Fruit fly (Drosophila melanogaster): ENCODE data around the gene Rnf146.

Rnf146 gene

DNA sequence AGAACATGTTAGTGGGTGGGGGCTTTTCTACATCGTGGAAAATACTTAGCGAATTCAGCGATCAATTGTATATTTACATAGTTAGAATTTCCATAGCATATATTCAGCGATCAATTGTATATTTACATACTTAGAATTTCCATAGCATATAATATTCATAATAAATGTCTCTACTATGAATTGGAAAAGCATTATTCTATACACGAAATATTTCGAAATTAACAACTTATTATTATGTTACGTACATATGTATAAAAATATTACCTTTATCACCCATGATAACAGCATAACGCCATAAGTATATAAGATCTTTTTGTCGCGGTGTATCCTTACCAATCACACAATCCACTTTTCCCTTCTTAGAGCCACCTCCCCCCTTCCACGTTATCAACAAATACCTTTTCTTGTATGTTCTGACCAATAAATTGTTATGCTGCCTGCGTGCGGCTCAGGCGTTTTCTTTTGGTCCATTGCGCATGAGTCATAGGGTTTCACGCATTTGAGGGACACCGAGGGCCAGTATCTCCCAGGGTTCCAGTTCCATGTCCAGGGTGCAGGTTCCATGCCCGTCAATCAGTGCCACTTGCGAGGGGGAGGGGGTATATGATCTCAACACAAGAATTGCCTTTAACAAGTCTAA lies 5.7 kb downstream of the Rnf146 start:
- peak; percentile 16 for TF ChIP-seq pdm3 (GFP tag; optimal IDR thresholded peaks at IDR 0.05)
- TF ChIP-seq CG3032 (tag; optimal IDR thresholded peaks at IDR 0.05) = peak; percentile 38
- TF ChIP-seq Hr39 (GFP tag; optimal IDR thresholded peaks at IDR 0.05) = no peak
- no peak for TF ChIP-seq svp (GFP tag)
- peak; percentile 27 for TF ChIP-seq Sox102F (GFP tag; optimal IDR thresholded peaks at IDR 0.05)
- TF ChIP-seq fkh (GFP tag; optimal IDR thresholded peaks at IDR 0.05) = peak; percentile 67
- no peak for TF ChIP-seq fd59A (GFP tag; optimal IDR thresholded peaks at IDR 0.05)
- TF ChIP-seq acj6 (GFP tag; optimal IDR thresholded peaks at IDR 0.05) = peak; percentile 10
- TF ChIP-seq CG6808 (GFP tag; optimal IDR thresholded peaks at IDR 0.05) = peak; percentile 17
- peak; percentile 8 for TF ChIP-seq Eip75B (GFP tag; optimal IDR thresholded peaks at IDR 0.05)
- TF ChIP-seq Smox (GFP tag; optimal IDR thresholded peaks at IDR 0.05) = peak; percentile 22
- peak; percentile 8 for TF ChIP-seq cyc (GFP tag; optimal IDR thresholded peaks at IDR 0.05)
- no peak for TF ChIP-seq vri (GFP tag; optimal IDR thresholded peaks at IDR 0.05)
- TF ChIP-seq achi (GFP tag; optimal IDR thresholded peaks at IDR 0.05) = no peak
- TF ChIP-seq Met (GFP tag; optimal IDR thresholded peaks at IDR 0.05) = peak; percentile 47
- TF ChIP-seq Sox14 (GFP tag; optimal IDR thresholded peaks at IDR 0.05) = peak; percentile 8
- no peak for TF ChIP-seq CG1621 (tag; optimal IDR thresholded peaks at IDR 0.05)
- TF ChIP-seq esn (GFP tag; optimal IDR thresholded peaks at IDR 0.05) = peak; percentile 52
- TF ChIP-seq dsx (GFP tag; optimal IDR thresholded peaks at IDR 0.05; ENCODE audit: poor library complexity, severe bottlenecking) = peak; percentile 2
- TF ChIP-seq CG3919 (GFP tag; optimal IDR thresholded peaks at IDR 0.05) = no peak
- peak; percentile 84 for TF ChIP-seq Eip78C (GFP tag)
- peak; percentile 2 for TF ChIP-seq Ets96B (tag; optimal IDR thresholded peaks at IDR 0.05)
- TF ChIP-seq CG10631 (GFP tag; optimal IDR thresholded peaks at IDR 0.05) = peak; percentile 33
- TF ChIP-seq OdsH (GFP tag; optimal IDR thresholded peaks at IDR 0.05) = peak; percentile 13
- peak; percentile 37; the same call in 1 of the 2 replicates for TF ChIP-seq CG15336 (GFP tag; IDR thresholded peaks at IDR 0.05)
- peak; percentile 3 for TF ChIP-seq lz (GFP tag; optimal IDR thresholded peaks at IDR 0.05)

DNA sequence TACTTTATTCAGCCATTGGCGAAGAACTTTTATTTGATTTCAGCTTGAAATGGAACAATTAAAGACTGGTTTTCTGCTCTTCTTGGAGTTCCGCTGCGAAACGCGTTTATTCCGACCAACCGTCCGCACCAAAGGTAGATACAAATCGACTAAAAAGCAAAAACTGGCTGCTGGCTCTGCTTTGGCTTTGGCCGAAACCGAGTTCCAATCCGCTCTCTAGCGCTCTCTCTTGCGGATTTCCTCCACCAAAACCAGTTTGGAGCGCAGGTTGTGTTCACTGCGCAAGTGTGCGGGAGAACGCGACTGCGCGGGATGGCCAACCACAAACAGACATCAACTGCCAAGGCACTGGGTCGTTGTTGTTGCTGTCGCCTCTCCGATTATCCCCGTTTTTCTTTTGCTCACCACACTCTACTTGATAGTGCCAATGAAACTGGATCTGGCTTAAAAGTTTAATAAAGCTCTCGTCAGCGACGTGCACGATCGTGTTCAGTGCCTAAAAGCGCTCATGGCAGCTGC lies 7.1 kb downstream of the Rnf146 start, which contains the start of gene wnd:
wnd (minus strand) TSS at position 306 of the 519 bp plus-strand sequence.
- TF ChIP-seq ss (GFP tag; optimal IDR thresholded peaks at IDR 0.05) (peak in 1 of 2 experiments; percentile 42), CG8119 (GFP tag; IDR thresholded peaks at IDR 0.05) (peak; percentile 32; the same call in 1 of the 3 replicates), Ets96B (tag; optimal IDR thresholded peaks at IDR 0.05) (no peak), fkh (GFP tag; optimal IDR thresholded peaks at IDR 0.05) (peak; percentile 55), OdsH (GFP tag; optimal IDR thresholded peaks at IDR 0.05) (no peak), Eip78C (GFP tag) (peak; percentile 66), Sox102F (GFP tag; optimal IDR thresholded peaks at IDR 0.05) (peak; percentile 34), Met (GFP tag; optimal IDR thresholded peaks at IDR 0.05) (no peak), Lpt (GFP tag; optimal IDR thresholded peaks at IDR 0.05) (peak; percentile 29), dsx (GFP tag; optimal IDR thresholded peaks at IDR 0.05; ENCODE audit: poor library complexity, severe bottlenecking) (no peak), CG6854 (GFP tag; optimal IDR thresholded peaks at IDR 0.05) (peak; percentile 3), CG15336 (GFP tag; IDR thresholded peaks at IDR 0.05) (peak; percentile 69), CG6163 (GFP tag; IDR thresholded peaks at IDR 0.05) (no peak; the same call in 2 of the 3 replicates), CG9139 (GFP tag; optimal IDR thresholded peaks at IDR 0.05) (peak; percentile 12)

dm6 chr3L:19634788-19635448 lies 7.7 kb downstream of the Rnf146 start:
- peak; percentile 21 for TF ChIP-seq Sox15 (GFP tag; optimal IDR thresholded peaks at IDR 0.05)
- peak; percentile 92 for TF ChIP-seq Eip78C (GFP tag)
- peak; percentile 45 for TF ChIP-seq Smox (GFP tag; optimal IDR thresholded peaks at IDR 0.05)
- TF ChIP-seq fd59A (GFP tag; optimal IDR thresholded peaks at IDR 0.05) = peak; percentile 33
- peak; percentile 16 for TF ChIP-seq CG11902 (GFP tag; optimal IDR thresholded peaks at IDR 0.05)
- TF ChIP-seq fd85E (GFP tag; optimal IDR thresholded peaks at IDR 0.05) = no peak
- peak; percentile 91 for TF ChIP-seq CG3032 (tag; optimal IDR thresholded peaks at IDR 0.05)
- TF ChIP-seq CG6276 (GFP tag; optimal IDR thresholded peaks at IDR 0.05) = peak; percentile 78
- peak; percentile 68 for TF ChIP-seq CG9139 (GFP tag; optimal IDR thresholded peaks at IDR 0.05)
- TF ChIP-seq CG10669 (GFP tag; optimal IDR thresholded peaks at IDR 0.05) = peak; percentile 51
- peak; percentile 53 for TF ChIP-seq CG6792 (GFP tag; optimal IDR thresholded peaks at IDR 0.05)
- TF ChIP-seq Blimp-1 (GFP tag; optimal IDR thresholded peaks at IDR 0.05) = no peak
- TF ChIP-seq svp (GFP tag) = peak; percentile 86
- peak; percentile 56 for TF ChIP-seq CG11762 (GFP tag; optimal IDR thresholded peaks at IDR 0.05; ENCODE audit: insufficient read depth)
- peak; percentile 81 for TF ChIP-seq Ets96B (tag; optimal IDR thresholded peaks at IDR 0.05)
- peak; percentile 63 for TF ChIP-seq OdsH (GFP tag; optimal IDR thresholded peaks at IDR 0.05)
- peak; percentile 39 for TF ChIP-seq CG16779 (tag; optimal IDR thresholded peaks at IDR 0.05)
- TF ChIP-seq CG6163 (GFP tag; IDR thresholded peaks at IDR 0.05) = peak; percentile 77
- TF ChIP-seq CG31627 (GFP tag; optimal IDR thresholded peaks at IDR 0.05) = no peak
- TF ChIP-seq eg (GFP tag; IDR thresholded peaks at IDR 0.05) = peak; percentile 87
- no peak for TF ChIP-seq Hr38 (GFP tag; optimal IDR thresholded peaks at IDR 0.05)
- TF ChIP-seq CG8119 (GFP tag; IDR thresholded peaks at IDR 0.05) = peak; percentile 89
